Worm (Caenorhabditis elegans): Measurements from ENCODE around the gene cmk-1.
A peak's percentile ranks its signal among the peaks of the same experiment; 100 is the strongest.

cmk-1 gene

DNA sequence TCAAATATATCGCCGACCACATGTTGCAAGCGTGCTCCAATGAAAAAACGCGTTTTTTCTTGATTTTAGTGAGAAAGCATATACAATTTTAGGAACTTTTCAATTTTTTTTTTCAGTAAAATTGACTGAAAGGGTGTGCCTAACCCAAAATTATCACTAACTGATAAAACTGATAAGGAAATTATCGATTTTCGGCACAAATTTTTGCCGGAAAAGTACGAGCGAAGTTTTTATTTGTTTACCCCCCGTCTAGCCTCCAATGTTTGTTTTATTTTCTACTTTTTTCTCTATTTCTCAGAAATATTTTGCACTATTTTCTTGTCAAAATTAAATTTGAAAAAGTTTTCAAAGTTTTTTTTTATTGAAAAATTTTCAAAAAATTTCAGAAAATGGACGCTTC is 10.0 kb downstream of the cmk-1 start, which contains the start of gene ccm-2:
Gene ccm-2 (plus strand): TSS at position 387 of the 400 bp plus-strand sequence.
- peak; percentile 60 for TF ChIP-seq elt-2 (tag; optimal IDR thresholded peaks at IDR 0.05)
- no peak for TF ChIP-seq C16A3.4 (tag; optimal IDR thresholded peaks at IDR 0.05)

- TF ChIP-seq elt-3 (tag; optimal IDR thresholded peaks at IDR 0.05) (no peak), unc-86 (tag; optimal IDR thresholded peaks at IDR 0.05) (no peak), ets-5 (GFP tag; IDR thresholded peaks at IDR 0.05) (no peak), ces-1 (GFP tag; optimal IDR thresholded peaks at IDR 0.05) (no peak), dpl-1 (GFP tag; optimal IDR thresholded peaks at IDR 0.05) (no peak), fos-1 (tag; optimal IDR thresholded peaks at IDR 0.05) (no peak), pqm-1 (tag; optimal IDR thresholded peaks at IDR 0.05) (no peak), unc-130 (tag; optimal IDR thresholded peaks at IDR 0.05) (no peak), F16B12.6 (tag; optimal IDR thresholded peaks at IDR 0.05) (no peak), nhr-47 (tag; optimal IDR thresholded peaks at IDR 0.05) (no peak), pag-3 (tag; optimal IDR thresholded peaks at IDR 0.05; ENCODE audit: borderline replicate concordance, insufficient read depth) (no peak), grh-1 (GFP tag; IDR thresholded peaks at IDR 0.05) (no peak), egl-13 (tag; optimal IDR thresholded peaks at IDR 0.05) (no peak), Y116A8C.19 (tag; optimal IDR thresholded peaks at IDR 0.05; ENCODE audit: borderline replicate concordance) (no peak)
These were observed 10.7 kb downstream of the cmk-1 start for ce11 chrIV:1834972-1835371.

ce11 chrIV:1837134-1837533 is 12.9 kb downstream of the cmk-1 start:
- no peak for TF ChIP-seq hlh-4 (tag; optimal IDR thresholded peaks at IDR 0.05)
- peak; percentile 56 for TF ChIP-seq nhr-77 (tag; optimal IDR thresholded peaks at IDR 0.05)
- TF ChIP-seq C16A3.4 (tag; optimal IDR thresholded peaks at IDR 0.05), result peak; percentile 31
- peak in 1 of 2 experiments; percentile 67 for TF ChIP-seq lin-35 (GFP tag; optimal IDR thresholded peaks at IDR 0.05)
- TF ChIP-seq unc-62 (GFP tag; optimal IDR thresholded peaks at IDR 0.05), result no peak
- TF ChIP-seq swsn-7 (tag; optimal IDR thresholded peaks at IDR 0.05), result peak; percentile 14
- TF ChIP-seq blmp-1 (tag; optimal IDR thresholded peaks at IDR 0.05), result peak; percentile 97
- peak; percentile 70 for TF ChIP-seq nhr-85 (tag)
- peak; percentile 14 for TF ChIP-seq nhr-90 (tag; optimal IDR thresholded peaks at IDR 0.05; ENCODE audit: poor library complexity)
- TF ChIP-seq isw-1 (GFP tag; IDR thresholded peaks at IDR 0.05), result no peak
- TF ChIP-seq mdl-1 (tag; optimal IDR thresholded peaks at IDR 0.05), result peak in 1 of 2 experiments; percentile 55
- TF ChIP-seq tbx-2 (tag; optimal IDR thresholded peaks at IDR 0.05), result peak; percentile 67
- TF ChIP-seq lsy-2 (tag; optimal IDR thresholded peaks at IDR 0.05), result peak; percentile 25 to 60
- peak; percentile 69 for TF ChIP-seq snu-23 (GFP tag; optimal IDR thresholded peaks at IDR 0.05)
- TF ChIP-seq hpl-2 (GFP tag; optimal IDR thresholded peaks at IDR 0.05), result no peak
- TF ChIP-seq nhr-84 (tag; optimal IDR thresholded peaks at IDR 0.05), result no peak
- TF ChIP-seq egl-27 (tag; optimal IDR thresholded peaks at IDR 0.05), result no peak
- peak; percentile 47 for TF ChIP-seq nhr-47 (tag; optimal IDR thresholded peaks at IDR 0.05)
- no peak for TF ChIP-seq sup-37 (GFP tag; optimal IDR thresholded peaks at IDR 0.05)
- TF ChIP-seq lin-15B (tag; optimal IDR thresholded peaks at IDR 0.05), result no peak
- no peak for TF ChIP-seq ceh-88 (GFP tag; IDR thresholded peaks at IDR 0.05)
- TF ChIP-seq ces-1 (GFP tag; optimal IDR thresholded peaks at IDR 0.05), result no peak
- TF ChIP-seq fkh-8 (tag; optimal IDR thresholded peaks at IDR 0.05), result no peak
- peak; percentile 43 for TF ChIP-seq fos-1 (tag; optimal IDR thresholded peaks at IDR 0.05)
- no peak for TF ChIP-seq nhr-237 (tag; optimal IDR thresholded peaks at IDR 0.05)
- peak; percentile 42 for TF ChIP-seq jun-1 (tag; optimal IDR thresholded peaks at IDR 0.05)
- TF ChIP-seq efl-1 (optimal IDR thresholded peaks at IDR 0.05), result peak; percentile 19 to 41
- TF ChIP-seq efl-1 (GFP tag; optimal IDR thresholded peaks at IDR 0.05 in 1 of 2), result peak; percentile 11 to 64
- peak; percentile 73 for TF ChIP-seq elt-2 (tag; optimal IDR thresholded peaks at IDR 0.05)
- TF ChIP-seq ceh-82 (tag; optimal IDR thresholded peaks at IDR 0.05), result peak in 1 of 3 experiments; percentile 29
- TF ChIP-seq nhr-12 (tag; optimal IDR thresholded peaks at IDR 0.05), result no peak
- TF ChIP-seq lin-14 (GFP tag; optimal IDR thresholded peaks at IDR 0.05), result peak; percentile 76
- TF ChIP-seq nhr-71 (tag; optimal IDR thresholded peaks at IDR 0.05), result peak; percentile 70
- no peak for TF ChIP-seq unc-98 (GFP tag; IDR thresholded peaks at IDR 0.05)
- TF ChIP-seq efl-3 (GFP tag; optimal IDR thresholded peaks at IDR 0.05), result no peak
- TF ChIP-seq nhr-19 (GFP tag; conservative IDR thresholded peaks at IDR 0.05), result peak; percentile 26
- TF ChIP-seq nhr-20 (tag; optimal IDR thresholded peaks at IDR 0.05), result peak; percentile 75
- no peak for TF ChIP-seq sox-4 (tag; optimal IDR thresholded peaks at IDR 0.05)
- TF ChIP-seq ztf-4 (tag; optimal IDR thresholded peaks at IDR 0.05), result no peak
